Worm (Caenorhabditis elegans): ENCODE data around the gene clec-3.

The clec-3 gene

DNA sequence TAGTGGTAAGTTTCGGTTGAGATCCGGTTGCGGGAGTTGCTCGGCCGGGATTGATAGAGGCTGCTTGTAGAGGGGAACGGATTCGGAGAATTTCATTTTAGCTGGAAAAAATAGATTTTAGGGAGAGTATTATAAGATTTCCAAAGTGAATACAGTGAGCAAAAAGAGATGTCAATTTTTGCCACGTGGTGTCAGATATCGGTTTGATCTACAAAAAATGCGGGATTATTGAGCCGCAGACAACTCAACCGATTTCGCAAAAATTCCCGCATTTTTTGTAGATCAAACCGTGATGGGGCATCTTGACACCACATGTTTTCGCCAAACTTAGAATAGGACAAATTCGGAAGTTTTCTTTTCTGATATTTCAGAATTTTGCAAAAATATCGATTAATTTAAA is 34.5 kb upstream of the clec-3 start, which contains the start of gene lido-13:
TSS of gene lido-13 (minus strand) at position 101 of the 400 bp plus-strand sequence.
- TF ChIP-seq ces-1 (GFP tag; optimal IDR thresholded peaks at IDR 0.05) (no peak), nhr-84 (tag; optimal IDR thresholded peaks at IDR 0.05) (no peak), sup-37 (GFP tag; optimal IDR thresholded peaks at IDR 0.05) (no peak), xbp-1 (tag; optimal IDR thresholded peaks at IDR 0.05) (no peak), snu-23 (GFP tag; optimal IDR thresholded peaks at IDR 0.05) (no peak), aly-2 (tag; optimal IDR thresholded peaks at IDR 0.05) (no peak), tbx-2 (tag; optimal IDR thresholded peaks at IDR 0.05) (no peak), unc-130 (tag; optimal IDR thresholded peaks at IDR 0.05) (no peak), nhr-85 (tag) (no peak), unc-30 (tag; optimal IDR thresholded peaks at IDR 0.05) (no peak), unc-86 (tag; optimal IDR thresholded peaks at IDR 0.05) (no peak), mep-1 (tag; optimal IDR thresholded peaks at IDR 0.05) (no peak), ztf-4 (tag; optimal IDR thresholded peaks at IDR 0.05) (no peak), F16B12.6 (tag; optimal IDR thresholded peaks at IDR 0.05) (no peak), sptf-1 (tag; optimal IDR thresholded peaks at IDR 0.05) (no peak), pqm-1 (tag; optimal IDR thresholded peaks at IDR 0.05) (no peak), lir-3 (tag; optimal IDR thresholded peaks at IDR 0.05; ENCODE audit: poor library complexity) (no peak), nhr-19 (GFP tag; conservative IDR thresholded peaks at IDR 0.05) (no peak), dsc-1 (tag; optimal IDR thresholded peaks at IDR 0.05) (no peak)

DNA sequence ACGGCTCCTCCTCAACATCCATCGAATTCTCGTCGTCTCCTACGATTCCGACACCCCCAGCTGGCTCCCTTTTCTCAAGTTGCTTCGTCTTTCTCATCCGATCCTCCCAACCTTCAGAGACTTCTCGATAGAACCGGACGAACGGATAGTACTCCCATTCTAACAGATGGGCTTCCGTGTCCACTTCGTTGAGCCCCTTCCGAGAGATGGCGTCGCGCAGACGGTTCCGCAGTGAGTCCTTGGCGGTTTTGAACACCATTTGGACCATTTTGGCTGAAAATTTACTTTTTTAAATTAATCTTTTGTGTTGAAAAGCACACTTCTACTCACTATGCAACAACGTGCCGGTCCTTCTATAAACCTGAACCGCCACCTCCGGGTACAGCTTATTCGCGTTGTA is 34.0 kb upstream of the clec-3 start:
- TF ChIP-seq jun-1 (tag; optimal IDR thresholded peaks at IDR 0.05): no peak
- TF ChIP-seq hpl-2 (GFP tag; optimal IDR thresholded peaks at IDR 0.05): no peak
- no peak for TF ChIP-seq nhr-76 (tag; optimal IDR thresholded peaks at IDR 0.05)
- no peak for TF ChIP-seq nhr-90 (tag; optimal IDR thresholded peaks at IDR 0.05; ENCODE audit: poor library complexity)
- no peak for TF ChIP-seq unc-62 (GFP tag; optimal IDR thresholded peaks at IDR 0.05)
- TF ChIP-seq F16B12.6 (tag; optimal IDR thresholded peaks at IDR 0.05): no peak
- TF ChIP-seq efl-3 (GFP tag; optimal IDR thresholded peaks at IDR 0.05): no peak
- no peak for TF ChIP-seq egl-27 (tag; optimal IDR thresholded peaks at IDR 0.05)
- TF ChIP-seq C04F5.9 (tag; optimal IDR thresholded peaks at IDR 0.05): no peak
- no peak for TF ChIP-seq nhr-71 (tag; optimal IDR thresholded peaks at IDR 0.05)

DNA sequence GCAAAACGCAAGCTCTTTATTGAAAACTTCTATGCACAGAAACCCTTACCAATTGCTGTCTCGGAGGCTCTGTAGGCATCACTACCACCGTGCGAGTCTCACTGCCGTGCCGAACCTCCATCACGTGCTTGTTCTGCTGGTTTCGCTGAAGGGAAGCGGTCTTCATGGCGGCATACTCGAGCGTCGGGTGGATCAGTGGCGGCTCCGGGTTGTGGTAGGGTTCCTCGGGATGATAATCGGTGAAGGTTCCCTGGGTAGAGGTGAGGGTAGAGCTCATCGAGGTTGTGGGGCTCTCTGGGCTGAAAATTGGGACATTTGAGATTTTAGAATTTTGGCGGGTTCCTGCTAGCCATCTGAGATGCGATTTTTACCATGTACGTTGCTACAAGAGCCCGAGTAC is 33.1 kb upstream of the clec-3 start:
- TF ChIP-seq ztf-4 (tag; optimal IDR thresholded peaks at IDR 0.05) (no peak), fkh-4 (tag; optimal IDR thresholded peaks at IDR 0.05; ENCODE audit: borderline replicate concordance) (no peak), mab-9 (GFP tag; IDR thresholded peaks at IDR 0.05) (no peak), alr-1 (tag; optimal IDR thresholded peaks at IDR 0.05; ENCODE audit: borderline replicate concordance) (no peak), hpl-2 (GFP tag; optimal IDR thresholded peaks at IDR 0.05) (no peak), mdl-1 (tag; optimal IDR thresholded peaks at IDR 0.05) (no peak)

ce11 chrII:3051332-3051731 is 31.6 kb upstream of the clec-3 start:
- TF ChIP-seq C04F5.9 (tag; optimal IDR thresholded peaks at IDR 0.05): no peak
- TF ChIP-seq zip-4 (GFP tag; optimal IDR thresholded peaks at IDR 0.05): no peak

DNA sequence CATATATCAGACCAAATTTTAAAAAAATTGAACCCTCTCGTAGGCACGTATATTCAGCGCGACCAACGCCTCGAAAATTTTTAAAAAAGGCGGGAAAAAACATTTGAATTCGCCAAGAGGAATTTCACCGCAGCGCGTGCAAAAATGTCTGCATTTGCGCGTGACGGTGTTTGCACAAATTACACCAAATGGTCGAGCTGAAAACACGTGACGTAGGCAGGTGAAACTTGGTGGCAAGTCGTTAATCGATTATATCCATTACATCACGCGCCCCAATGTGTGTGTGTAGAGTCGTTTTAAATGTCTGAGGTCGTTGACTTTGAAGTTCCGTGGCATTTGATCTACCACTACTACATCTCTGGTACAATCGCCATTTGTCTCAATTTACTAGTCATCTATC is 31.0 kb upstream of the clec-3 start, which contains the start of gene sri-31:
TSS of gene sri-31 (plus strand) at position 301 of the 400 bp plus-strand sequence.
- no peak for TF ChIP-seq rnt-1 (tag; optimal IDR thresholded peaks at IDR 0.05)
- TF ChIP-seq pag-3 (tag; optimal IDR thresholded peaks at IDR 0.05; ENCODE audit: borderline replicate concordance, insufficient read depth): no peak
- no peak for TF ChIP-seq nhr-20 (tag; optimal IDR thresholded peaks at IDR 0.05)
- TF ChIP-seq vab-15 (tag; optimal IDR thresholded peaks at IDR 0.05): no peak
- TF ChIP-seq F16B12.6 (tag; optimal IDR thresholded peaks at IDR 0.05): no peak
- no peak for TF ChIP-seq fos-1 (tag; optimal IDR thresholded peaks at IDR 0.05)
- TF ChIP-seq tbx-2 (tag; optimal IDR thresholded peaks at IDR 0.05): no peak
- no peak for TF ChIP-seq ztf-11 (tag; optimal IDR thresholded peaks at IDR 0.05)
- TF ChIP-seq nhr-12 (tag; optimal IDR thresholded peaks at IDR 0.05): no peak
- no peak for TF ChIP-seq unc-62 (GFP tag; optimal IDR thresholded peaks at IDR 0.05)
- no peak for TF ChIP-seq lsy-2 (tag; optimal IDR thresholded peaks at IDR 0.05)
- TF ChIP-seq dsc-1 (tag; optimal IDR thresholded peaks at IDR 0.05): no peak
- TF ChIP-seq lir-3 (tag; optimal IDR thresholded peaks at IDR 0.05; ENCODE audit: poor library complexity): no peak
- TF ChIP-seq lin-35 (GFP tag; optimal IDR thresholded peaks at IDR 0.05): no peak
- TF ChIP-seq nhr-90 (tag; optimal IDR thresholded peaks at IDR 0.05; ENCODE audit: poor library complexity): no peak
- no peak for TF ChIP-seq snu-23 (GFP tag; optimal IDR thresholded peaks at IDR 0.05)
- TF ChIP-seq C04F5.9 (tag; optimal IDR thresholded peaks at IDR 0.05): no peak
- no peak for TF ChIP-seq mep-1 (tag; optimal IDR thresholded peaks at IDR 0.05)

Data from whole organism, L1 larva.